Fruit fly (Drosophila melanogaster) whole organism, embryonic: ENCODE measurements around the gene CG32454.

Experiments
- Atf-2 ChIP-seq: fragments of 200-800 bp; sonication (Bioruptor generic); optimal IDR thresholded peaks from 2 replicates; lab custom pipeline; 2016; ENCODE audit warnings: missing biosample characterization, missing genetic modification characterization
- B-H1 ChIP-seq: fragments of 200-800 bp; sonication (Bioruptor generic); IDR thresholded peaks from 3 replicates; pipeline ENCODE4 v1.3.6; 2022; ENCODE audit warnings: missing biosample characterization, missing genetic modification characterization
- Blimp-1 ChIP-seq: fragments of 200-800 bp; sonication (Bioruptor generic); optimal IDR thresholded peaks from 3 replicates; lab custom pipeline; 2018; ENCODE audit warnings: missing biosample characterization, missing genetic modification characterization, mild to moderate bottlenecking, moderate library complexity, missing genetic modification reagents
- C15 ChIP-seq: fragments of 200-800 bp; sonication (Bioruptor generic); IDR thresholded peaks from 3 replicates; pipeline ENCODE4 v1.3.6; 2022; ENCODE audit warnings: missing biosample characterization, missing genetic modification characterization
- CG11504 ChIP-seq: fragments of 200-800 bp; sonication (Bioruptor generic); optimal IDR thresholded peaks from 3 replicates; lab custom pipeline; 2019; ENCODE audit warnings: missing biosample characterization, mild to moderate bottlenecking, missing genetic modification characterization, moderate library complexity
- CG13894 ChIP-seq: fragments of 200-800 bp; sonication (Bioruptor generic); optimal IDR thresholded peaks from 3 replicates; lab custom pipeline; 2018; ENCODE audit warnings: missing biosample characterization, mild to moderate bottlenecking, missing genetic modification characterization, moderate library complexity
- CG1602 ChIP-seq: fragments of 200-800 bp; sonication (Bioruptor generic); optimal IDR thresholded peaks from 3 replicates; lab custom pipeline; 2016; ENCODE audit warnings: missing biosample characterization, missing genetic modification characterization
- CG17829 ChIP-seq: fragments of 200-800 bp; optimal IDR thresholded peaks from 2 replicates; lab custom pipeline; 2019; ENCODE audit warnings: missing biosample characterization, mild to moderate bottlenecking, missing genetic modification characterization, moderate library complexity
- CG18619 ChIP-seq: fragments of 200-800 bp; sonication (Bioruptor generic); optimal IDR thresholded peaks from 3 replicates; lab custom pipeline; 2017; ENCODE audit warnings: missing biosample characterization, mild to moderate bottlenecking, missing genetic modification characterization
- CG30431 ChIP-seq: fragments of 200-800 bp; sonication (Bioruptor generic); optimal IDR thresholded peaks from 2 replicates; lab custom pipeline; 2017; ENCODE audit warnings: missing biosample characterization, missing genetic modification characterization
- CG3163 ChIP-seq: fragments of 200-800 bp; sonication (Bioruptor generic); optimal IDR thresholded peaks from 3 replicates; lab custom pipeline; 2016; ENCODE audit warnings: missing biosample characterization, missing genetic modification characterization
- CG3407 ChIP-seq: fragments of 200-800 bp; sonication (Bioruptor generic); optimal IDR thresholded peaks from 2 replicates; lab custom pipeline; 2018; ENCODE audit warnings: missing biosample characterization, mild to moderate bottlenecking, missing genetic modification characterization
- CG34422 ChIP-seq: fragments of 200-800 bp; sonication (Bioruptor generic); IDR thresholded peaks from 3 replicates; pipeline ENCODE4 v1.3.6; 2022; ENCODE audit warnings: missing biosample characterization, missing genetic modification characterization
- CG3995 ChIP-seq: fragments of 200-800 bp; sonication (Bioruptor generic); optimal IDR thresholded peaks from 3 replicates; lab custom pipeline; 2016; ENCODE audit warnings: missing biosample characterization, missing genetic modification characterization
- CG5180 ChIP-seq: fragments of 200-800 bp; sonication (Bioruptor generic); optimal IDR thresholded peaks from 3 replicates; lab custom pipeline; 2017; ENCODE audit warnings: missing biosample characterization, missing genetic modification characterization, mild to moderate bottlenecking, moderate library complexity, missing genetic modification reagents
- CG7963 ChIP-seq: fragments of 200-800 bp; sonication (Bioruptor generic); IDR thresholded peaks from 3 replicates; pipeline ENCODE4 v1.3.6; 2022; ENCODE audit warnings: missing biosample characterization, missing genetic modification characterization; ENCODE audit not compliant: partially characterized antibody
- D19B ChIP-seq: fragments of 200-800 bp; sonication (Bioruptor generic); optimal IDR thresholded peaks from 2 replicates; lab custom pipeline; 2017; ENCODE audit warnings: missing biosample characterization, mild to moderate bottlenecking, missing genetic modification characterization
- Deaf1 ChIP-seq: fragments of 200-800 bp; optimal IDR thresholded peaks from 3 replicates; lab custom pipeline; 2019; ENCODE audit warnings: missing biosample characterization, mild to moderate bottlenecking, missing genetic modification characterization, moderate library complexity
- Dll ChIP-seq: fragments of 200-800 bp; sonication (Bioruptor generic); IDR thresholded peaks from 4 replicates; pipeline ENCODE4 v1.3.6; 2022; ENCODE audit warnings: missing biosample characterization, missing genetic modification characterization; ENCODE audit not compliant: partially characterized antibody
- Drgx ChIP-seq: fragments of 200-800 bp; sonication (Bioruptor generic); IDR thresholded peaks from 2 replicates; pipeline ENCODE4 v1.3.6; 2022; ENCODE audit warnings: missing biosample characterization, missing genetic modification characterization
- E2f1 ChIP-seq: fragments of 200-800 bp; sonication (Bioruptor generic); IDR thresholded peaks from 2 replicates; pipeline ENCODE4 v1.3.6; 2022; ENCODE audit warnings: missing biosample characterization, missing genetic modification characterization
- Ets65A ChIP-seq: fragments of 200-800 bp; sonication (Bioruptor generic); peaks from one replicate; lab custom pipeline; 2016; ENCODE audit warnings: missing biosample characterization, missing genetic modification characterization
- Fer2 ChIP-seq: fragments of 200-800 bp; sonication (Bioruptor generic); optimal IDR thresholded peaks from 2 replicates; lab custom pipeline; 2018; ENCODE audit warnings: missing biosample characterization, mild to moderate bottlenecking, missing genetic modification characterization, moderate library complexity
- Hr51 ChIP-seq, 2 experiments: fragments of 200-800 bp; sonication (Bioruptor generic); optimal IDR thresholded peaks; 2 replicates in 1 of 2; 3 replicates in 1 of 2; lab custom pipeline; 2016 to 2018; ENCODE audit warnings: missing biosample characterization in 2 of 2, missing genetic modification characterization in 2 of 2, mild to moderate bottlenecking in 1 of 2, moderate library complexity in 1 of 2
- Myb ChIP-seq: fragments of 200-800 bp; sonication (Bioruptor generic); optimal IDR thresholded peaks from 2 replicates; lab custom pipeline; 2016; ENCODE audit warnings: missing biosample characterization, missing genetic modification characterization
- NC2β ChIP-seq: fragments of 200-800 bp; sonication (Bioruptor generic); optimal IDR thresholded peaks from 2 replicates; lab custom pipeline; 2016; ENCODE audit warnings: missing biosample characterization, missing genetic modification characterization
- PHDP ChIP-seq: fragments of 200-800 bp; sonication (Bioruptor generic); optimal IDR thresholded peaks from 3 replicates; lab custom pipeline; 2018; ENCODE audit warnings: missing biosample characterization, mild to moderate bottlenecking, missing genetic modification characterization, moderate library complexity
- Rfx ChIP-seq: fragments of 200-800 bp; sonication (Bioruptor generic); IDR thresholded peaks from 2 replicates; pipeline ENCODE4 v1.3.6; 2022; ENCODE audit warnings: missing biosample characterization, missing genetic modification characterization
- TFAM ChIP-seq: fragments of 200-800 bp; sonication (Bioruptor generic); optimal IDR thresholded peaks from 2 replicates; lab custom pipeline; 2017; ENCODE audit warnings: missing biosample characterization, missing genetic modification characterization, inconsistent platforms
- Usf ChIP-seq: fragments of 200-800 bp; sonication (Bioruptor generic); optimal IDR thresholded peaks from 2 replicates; lab custom pipeline; 2017; ENCODE audit warnings: missing genotype, missing biosample characterization, missing genetic modification characterization
- Vsx1 ChIP-seq: fragments of 200-800 bp; sonication (Bioruptor generic); optimal IDR thresholded peaks from 2 replicates; lab custom pipeline; 2017; ENCODE audit warnings: missing biosample characterization, mild to moderate bottlenecking, missing genetic modification characterization, missing genetic modification reagents
- YL-1 ChIP-seq: fragments of 200-800 bp; sonication (Bioruptor generic); optimal IDR thresholded peaks from 3 replicates; lab custom pipeline; 2017; ENCODE audit warnings: missing biosample characterization, mild to moderate bottlenecking, missing genetic modification characterization
- bab2 ChIP-seq: fragments of 200-800 bp; sonication (Bioruptor generic); optimal IDR thresholded peaks from 2 replicates; lab custom pipeline; 2016; ENCODE audit warnings: missing biosample characterization, missing genetic modification characterization
- chn ChIP-seq: fragments of 200-800 bp; sonication (Bioruptor generic); optimal IDR thresholded peaks from 2 replicates; lab custom pipeline; 2016; ENCODE audit warnings: missing biosample characterization, missing genetic modification characterization
- gce ChIP-seq: fragments of 200-800 bp; sonication (Bioruptor generic); IDR thresholded peaks from 3 replicates; pipeline ENCODE4 v1.3.6; 2022; ENCODE audit warnings: missing biosample characterization, missing genetic modification characterization
- gt ChIP-seq: fragments of 200-800 bp; sonication (Bioruptor generic); IDR thresholded peaks from 2 replicates; pipeline ENCODE4 v1.3.6; 2022; ENCODE audit warnings: missing biosample characterization, missing genetic modification characterization
- lilli ChIP-seq: fragments of 200-800 bp; sonication (Bioruptor generic); optimal IDR thresholded peaks from 3 replicates; lab custom pipeline; 2016; ENCODE audit warnings: missing biosample characterization, missing genetic modification characterization
- mld ChIP-seq: fragments of 200-800 bp; sonication (Bioruptor generic); IDR thresholded peaks from 3 replicates; pipeline ENCODE4 v1.3.6; 2022; ENCODE audit warnings: missing biosample characterization, missing genetic modification characterization; ENCODE audit not compliant: partially characterized antibody
- nerfin-1 ChIP-seq: fragments of 200-800 bp; sonication (Bioruptor generic); optimal IDR thresholded peaks from 3 replicates; lab custom pipeline; 2019; ENCODE audit warnings: missing biosample characterization, mild to moderate bottlenecking, missing genetic modification characterization, moderate library complexity
- onecut ChIP-seq: fragments of 200-800 bp; sonication (Bioruptor generic); IDR thresholded peaks from 2 replicates; pipeline ENCODE4 v1.3.6; 2022; ENCODE audit warnings: missing biosample characterization, missing genetic modification characterization
- otp ChIP-seq: fragments of 200-800 bp; sonication (Bioruptor generic); IDR thresholded peaks from 3 replicates; pipeline ENCODE4, ENCODE4 v1.3.6; 2022; ENCODE audit warnings: missing biosample characterization, missing genetic modification characterization
- pb ChIP-seq: fragments of 200-800 bp; sonication (Bioruptor generic); optimal IDR thresholded peaks from 3 replicates; lab custom pipeline; 2016; ENCODE audit warnings: missing biosample characterization, missing genetic modification characterization
- phol ChIP-seq: fragments of 200-800 bp; sonication (Bioruptor generic); optimal IDR thresholded peaks from 3 replicates; lab custom pipeline; 2018; ENCODE audit warnings: missing biosample characterization, mild to moderate bottlenecking, missing genetic modification characterization, moderate library complexity
- pzg ChIP-seq: fragments of 200-800 bp; sonication (Bioruptor generic); optimal IDR thresholded peaks from 3 replicates; lab custom pipeline; 2018; ENCODE audit warnings: missing biosample characterization, mild to moderate bottlenecking, missing genetic modification characterization, moderate library complexity
- seq ChIP-seq: fragments of 200-800 bp; sonication (Bioruptor generic); IDR thresholded peaks from 2 replicates; pipeline ENCODE4 v1.3.6; 2022; ENCODE audit warnings: missing biosample characterization, missing genetic modification characterization
- so ChIP-seq: fragments of 200-800 bp; sonication (Bioruptor generic); IDR thresholded peaks from 3 replicates; pipeline ENCODE4 v1.3.6; 2022; ENCODE audit warnings: missing biosample characterization, missing genetic modification characterization
- stwl ChIP-seq: fragments of 200-800 bp; sonication (Bioruptor generic); optimal IDR thresholded peaks from 3 replicates; lab custom pipeline; 2018; ENCODE audit warnings: missing biosample characterization, mild to moderate bottlenecking, missing genetic modification characterization, moderate library complexity
- tgo ChIP-seq: fragments of 200-800 bp; sonication (Bioruptor generic); IDR thresholded peaks from 3 replicates; pipeline ENCODE4 v1.3.6; 2022; ENCODE audit warnings: missing biosample characterization, missing genetic modification characterization
- unpg ChIP-seq: fragments of 200-800 bp; sonication (Bioruptor generic); optimal IDR thresholded peaks from 3 replicates; lab custom pipeline; 2018; ENCODE audit warnings: missing biosample characterization, mild to moderate bottlenecking, missing genetic modification characterization, moderate library complexity
- yki ChIP-seq: fragments of >200 bp; optimal IDR thresholded peaks from 3 replicates; lab custom pipeline; 2018
- zf30C ChIP-seq: fragments of 200-800 bp; sonication (Bioruptor generic); optimal IDR thresholded peaks from 3 replicates; lab custom pipeline; 2018; ENCODE audit warnings: missing biosample characterization, mild to moderate bottlenecking, missing genetic modification characterization

The CG32454 gene

DNA sequence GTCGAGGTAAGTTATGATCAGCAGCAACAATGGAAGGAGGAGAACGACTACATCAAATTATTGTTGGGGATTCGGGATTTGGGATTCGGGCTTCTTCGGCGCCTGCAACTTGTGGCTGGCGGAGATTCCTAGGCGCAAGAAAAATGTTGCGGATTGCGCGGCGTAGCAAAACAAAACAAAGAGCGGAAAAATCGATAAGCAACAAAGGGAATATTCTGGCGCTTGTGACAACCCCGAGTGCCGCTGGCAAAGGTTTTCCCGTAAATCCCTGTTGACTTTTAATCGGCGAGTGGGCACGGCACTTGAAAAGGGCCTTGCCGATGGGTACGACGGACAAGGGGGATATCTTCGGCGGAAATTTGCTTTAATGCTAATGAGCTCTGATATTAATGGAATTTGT is 20.4 kb downstream of the CG32454 start:
- TF ChIP-seq CG13894 (tag; lab: Kevin White, UChicago) (peak; percentile 29), onecut (peak; percentile 97), tgo (GFP tag; lab: Robert Waterston, UW) (no peak), NC2β (GFP tag; lab: Kevin White, UChicago) (no peak), PHDP (tag; lab: Kevin White, UChicago) (no peak), Myb (no peak), otp (GFP tag; lab: Robert Waterston, UW) (no peak), nerfin-1 (tag; lab: Kevin White, UChicago) (peak; percentile 7), Hr51 (GFP tag; optimal IDR thresholded peaks at IDR 0.05; lab: Kevin White, UChicago) (peak in 1 of 2 experiments; percentile 5), Ets65A (peak; percentile 41), CG30431 (GFP tag; lab: Kevin White, UChicago) (no peak), Deaf1 (tag; lab: Kevin White, UChicago) (peak; percentile 3), D19B (GFP tag; lab: Kevin White, UChicago) (no peak), CG11504 (peak; percentile 66), CG1602 (GFP tag; lab: Kevin White, UChicago) (no peak), CG18619 (GFP tag; lab: Kevin White, UChicago) (no peak)

DNA sequence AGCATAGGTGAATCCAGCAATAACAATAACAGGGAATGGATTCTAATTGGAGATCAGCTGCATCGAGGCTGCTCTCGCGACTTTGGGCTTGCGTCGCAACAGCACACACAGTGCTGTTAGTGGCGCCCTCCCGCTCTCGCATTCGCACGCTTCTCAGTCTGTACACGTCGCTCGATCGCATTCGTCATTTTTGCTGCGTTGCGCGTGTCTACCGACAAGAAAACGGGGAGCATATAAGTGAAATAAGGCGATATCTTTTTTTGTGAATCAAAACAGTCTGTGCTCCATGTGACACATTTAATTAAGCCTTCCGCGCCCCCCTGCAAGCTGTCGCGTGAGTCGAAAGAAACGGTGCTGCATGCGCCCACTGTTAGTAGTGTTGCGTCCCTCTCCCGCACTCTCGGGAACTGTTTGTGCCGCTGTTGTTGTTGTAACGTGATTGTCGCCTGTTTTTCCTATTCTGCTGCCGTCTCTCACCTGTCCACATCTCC is 43.9 kb downstream of the CG32454 start:
- TF ChIP-seq yki (lab: Kevin White, UChicago) (no peak), TFAM (GFP tag; lab: Kevin White, UChicago) (no peak), C15 (GFP tag; lab: Robert Waterston, UW) (no peak), CG3407 (GFP tag; lab: Kevin White, UChicago) (no peak), YL-1 (peak; percentile 51), Dll (no peak), CG3995 (GFP tag; lab: Kevin White, UChicago) (no peak), phol (no peak), CG17829 (tag; lab: Kevin White, UChicago) (peak; percentile 64), Rfx (GFP tag; lab: Robert Waterston, UW) (no peak), zf30C (GFP tag; lab: Kevin White, UChicago) (no peak), Usf (GFP tag; lab: Kevin White, UChicago) (no peak), gce (GFP tag; lab: Robert Waterston, UW) (no peak), Vsx1 (GFP tag; lab: Kevin White, UChicago) (no peak), E2f1 (GFP tag; lab: Robert Waterston, UW) (no peak), Fer2 (tag; lab: Kevin White, UChicago) (no peak), mld (GFP tag; lab: Robert Waterston, UW) (no peak), seq (GFP tag; lab: Robert Waterston, UW) (no peak), CG7963 (GFP tag; lab: Robert Waterston, UW) (0 out of 3 replicates have a peak, but pooled peaks have one; percentile 14), pzg (GFP tag; lab: Kevin White, UChicago) (peak; percentile 12), pb (no peak), stwl (tag; lab: Kevin White, UChicago) (peak; percentile 50), lilli (GFP tag; lab: Kevin White, UChicago) (no peak), chn (GFP tag; lab: Kevin White, UChicago) (peak; percentile 2), Drgx (GFP tag; lab: Robert Waterston, UW) (no peak), CG5180 (GFP tag; lab: Kevin White, UChicago) (peak; percentile 36), B-H1 (GFP tag; lab: Robert Waterston, UW) (no peak), so (GFP tag; lab: Robert Waterston, UW) (no peak), CG34422 (GFP tag; lab: Robert Waterston, UW) (no peak), Blimp-1 (GFP tag; lab: Kevin White, UChicago) (no peak), bab2 (GFP tag; lab: Kevin White, UChicago) (no peak), CG3163 (GFP tag; lab: Kevin White, UChicago) (no peak), gt (GFP tag; lab: Robert Waterston, UW) (no peak), Atf-2 (GFP tag; lab: Kevin White, UChicago) (no peak), unpg (GFP tag; lab: Kevin White, UChicago) (no peak)
